Worm (Caenorhabditis elegans) whole organism, L4 larva: ENCODE measurements around the gene klp-20.

Source experiments
- F49E8.2 ChIP-seq: sonication (generic microtip); optimal IDR thresholded peaks from 2 replicates; lab custom pipeline; 2016; ENCODE audit warnings: missing compliant biosample characterization, mild to moderate bottlenecking, missing genetic modification characterization, borderline replicate concordance
- T26A8.4 ChIP-seq: fragments of 200-800 bp; sonication (Bioruptor generic); IDR thresholded peaks from 2 replicates; pipeline ENCODE4 v1.3.6; 2022; ENCODE audit warnings: missing genetic modification characterization, missing compliant biosample characterization
- aha-1 ChIP-seq: fragments of 150-350 bp; peaks from one replicate; lab custom pipeline; 2014; ENCODE audit warnings: missing biosample characterization, missing genetic modification characterization
- aly-2 ChIP-seq: sonication (generic microtip); optimal IDR thresholded peaks from 2 replicates; lab custom pipeline; 2018; ENCODE audit warnings: missing biosample characterization, missing genetic modification characterization
- attf-4 ChIP-seq: sonication (generic microtip); optimal IDR thresholded peaks from 3 replicates; lab custom pipeline; 2017; ENCODE audit warnings: missing biosample characterization, missing genetic modification characterization
- ceh-32 ChIP-seq: sonication (generic microtip); optimal IDR thresholded peaks from 2 replicates; lab custom pipeline; 2016; ENCODE audit warnings: mild to moderate bottlenecking, missing genetic modification characterization, missing compliant biosample characterization; ENCODE audit not compliant: poor library complexity
- ceh-44 ChIP-seq: fragments of 200-800 bp; sonication (Bioruptor generic); IDR thresholded peaks from 2 replicates; pipeline ENCODE4 v1.3.6; 2022; ENCODE audit warnings: missing genetic modification reagents, missing genetic modification characterization, missing compliant biosample characterization
- ctbp-1 ChIP-seq: fragments of 200-800 bp; sonication (Bioruptor generic); IDR thresholded peaks from 2 replicates; pipeline ENCODE4 v1.3.6; 2022; ENCODE audit warnings: missing genetic modification reagents, missing genetic modification characterization, missing compliant biosample characterization
- dmd-9 ChIP-seq: fragments of 200-800 bp; sonication (Bioruptor generic); IDR thresholded peaks from 2 replicates; pipeline ENCODE4 v1.3.6; 2022; ENCODE audit warnings: missing genetic modification reagents, missing genetic modification characterization, missing compliant biosample characterization
- duxl-1 ChIP-seq: sonication (generic microtip); optimal IDR thresholded peaks from 2 replicates; lab custom pipeline; 2016; ENCODE audit warnings: mild to moderate bottlenecking, missing genetic modification characterization, moderate library complexity, missing compliant biosample characterization; ENCODE audit not compliant: poor library complexity
- hmg-1.1 ChIP-seq: fragments of 200-800 bp; sonication (Bioruptor generic); IDR thresholded peaks from 2 replicates; pipeline ENCODE4 v1.3.6; 2022; ENCODE audit warnings: missing genetic modification reagents, missing genetic modification characterization, missing compliant biosample characterization
- jun-1 ChIP-seq: fragments of 150-350 bp; optimal IDR thresholded peaks from 2 replicates; lab custom pipeline; 2014; ENCODE audit warnings: missing biosample characterization, missing genetic modification reagents, missing genetic modification characterization
- lin-13 ChIP-seq: fragments of 150-350 bp; optimal IDR thresholded peaks from 2 replicates; lab custom pipeline; 2014; ENCODE audit warnings: missing biosample characterization, missing genetic modification reagents, missing genetic modification characterization
- lin-15B ChIP-seq: fragments of 150-350 bp; sonication (generic microtip); optimal IDR thresholded peaks from 3 replicates; lab custom pipeline; 2014; ENCODE audit warnings: missing biosample characterization, missing genetic modification characterization
- madf-9 ChIP-seq: fragments of 200-800 bp; sonication (Bioruptor generic); conservative IDR thresholded peaks from 2 replicates; pipeline ENCODE4 v1.3.6; 2022; ENCODE audit warnings: missing genetic modification reagents, missing genetic modification characterization, missing compliant biosample characterization
- mxl-2 ChIP-seq: fragments of 200-800 bp; sonication (Bioruptor generic); conservative IDR thresholded peaks from 2 replicates; pipeline ENCODE4 v1.3.6; 2022; ENCODE audit warnings: missing genetic modification reagents, missing genetic modification characterization, missing compliant biosample characterization
- nhr-10 ChIP-seq: fragments of 150-350 bp; optimal IDR thresholded peaks from 2 replicates; lab custom pipeline; 2014; ENCODE audit warnings: missing biosample characterization, missing genetic modification characterization
- nhr-25 ChIP-seq: sonication (generic microtip); optimal IDR thresholded peaks from 2 replicates; lab custom pipeline; 2017; ENCODE audit warnings: missing genetic modification characterization, mild to moderate bottlenecking, missing compliant biosample characterization, antibody characterized with exemption, moderate library complexity, borderline replicate concordance; ENCODE audit not compliant: insufficient read depth
- nhr-6 ChIP-seq: fragments of 150-350 bp; optimal IDR thresholded peaks from 2 replicates; lab custom pipeline; 2014; ENCODE audit warnings: missing biosample characterization, missing genetic modification characterization
- pha-4 ChIP-seq, 2 experiments: fragments of 150-350 bp in 1 of 2; fragments of 200-800 bp in 1 of 2; sonication (Bioruptor generic) in 1 of 2; IDR thresholded peaks in 1 of 2; optimal IDR thresholded peaks in 1 of 2; 2 replicates each; pipeline versions ENCODE4 v1.3.6 to Lab custom; 2014 to 2022; ENCODE audit warnings: missing genetic modification characterization in 2 of 2, missing genetic modification reagents in 2 of 2, missing biosample characterization in 1 of 2, missing compliant biosample characterization in 1 of 2
- pqm-1 ChIP-seq: sonication (generic microtip); optimal IDR thresholded peaks from 2 replicates; lab custom pipeline; 2017; ENCODE audit warnings: missing biosample characterization, missing genetic modification characterization
- set-16 ChIP-seq: fragments of 200-800 bp; sonication (Bioruptor generic); IDR thresholded peaks from 2 replicates; pipeline ENCODE4 v1.3.6; 2022; ENCODE audit warnings: missing genetic modification reagents, missing genetic modification characterization, missing compliant biosample characterization
- spr-1 ChIP-seq: sonication (generic microtip); optimal IDR thresholded peaks from 2 replicates; lab custom pipeline; 2016; ENCODE audit warnings: mild to moderate bottlenecking, missing genetic modification characterization, missing compliant biosample characterization
- unc-39 ChIP-seq: sonication (generic microtip); optimal IDR thresholded peaks from 2 replicates; lab custom pipeline; 2017; ENCODE audit warnings: missing biosample characterization, missing genetic modification characterization
- unc-62 ChIP-seq, 3 experiments: fragments of 150-350 bp in 1 of 3; sonication (generic microtip); optimal IDR thresholded peaks in 2 of 3; peaks in 1 of 3; 1 replicate in 1 of 3; 2 replicates in 2 of 3; lab custom pipeline; 2014 to 2017; ENCODE audit warnings: missing biosample characterization in 3 of 3, missing genetic modification characterization in 3 of 3, missing genetic modification reagents in 3 of 3, missing genotype in 1 of 3
- vab-7 ChIP-seq: fragments of 200-800 bp; sonication (Bioruptor generic); IDR thresholded peaks from 2 replicates; pipeline ENCODE4 v1.3.6; 2022; ENCODE audit warnings: missing genetic modification reagents, missing genetic modification characterization, missing compliant biosample characterization
- zfp-3 ChIP-seq: fragments of 200-800 bp; sonication (Bioruptor generic); conservative IDR thresholded peaks from 2 replicates; pipeline ENCODE4 v1.3.6; 2022; ENCODE audit warnings: missing genetic modification reagents, missing genetic modification characterization, missing compliant biosample characterization

klp-20 gene

DNA sequence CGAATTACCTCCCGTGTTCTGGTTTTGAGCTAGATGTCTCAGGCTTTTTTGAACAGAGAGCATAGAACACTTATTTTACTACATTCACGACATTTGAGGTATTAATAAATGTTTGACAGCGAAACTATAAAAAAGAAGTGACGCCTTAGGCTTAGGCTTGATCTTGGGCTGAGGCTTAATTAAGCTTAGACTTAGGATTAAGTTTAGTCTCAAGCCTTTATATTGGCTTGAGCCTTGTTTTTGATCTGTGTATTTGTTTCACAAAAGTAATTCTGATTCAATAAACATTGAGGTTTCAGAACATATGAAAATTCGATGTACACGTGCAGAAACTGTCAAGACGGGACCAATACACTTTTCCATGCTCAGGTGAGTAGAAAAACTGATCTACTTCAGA lies at the start of gene klp-20:
Gene klp-20 (plus strand): TSS at position 298 of the 397 bp plus-strand sequence.
- no peak for TF ChIP-seq nhr-6 (tag; lab: Kevin White, UChicago)
- TF ChIP-seq ceh-32 (tag; lab: Kevin White, UChicago) = no peak
- TF ChIP-seq nhr-25 (tag; lab: Kevin White, UChicago) = no peak
- TF ChIP-seq aly-2 (tag; lab: Kevin White, UChicago) = no peak
- TF ChIP-seq nhr-10 (tag; lab: Kevin White, UChicago) = no peak
- no peak for TF ChIP-seq unc-62 (GFP tag; optimal IDR thresholded peaks at IDR 0.05 in 1 of 2; lab: Kevin White, UChicago)
- no peak for TF ChIP-seq unc-62 (tag; optimal IDR thresholded peaks at IDR 0.05; lab: Kevin White, UChicago)
- TF ChIP-seq unc-39 (tag; lab: Kevin White, UChicago) = no peak
- TF ChIP-seq mxl-2 = no peak
- no peak for TF ChIP-seq aha-1 (tag; lab: Kevin White, UChicago)
- no peak for TF ChIP-seq hmg-1.1 (GFP tag; lab: Robert Waterston, UW)
- TF ChIP-seq dmd-9 (GFP tag; lab: Robert Waterston, UW) = no peak

DNA sequence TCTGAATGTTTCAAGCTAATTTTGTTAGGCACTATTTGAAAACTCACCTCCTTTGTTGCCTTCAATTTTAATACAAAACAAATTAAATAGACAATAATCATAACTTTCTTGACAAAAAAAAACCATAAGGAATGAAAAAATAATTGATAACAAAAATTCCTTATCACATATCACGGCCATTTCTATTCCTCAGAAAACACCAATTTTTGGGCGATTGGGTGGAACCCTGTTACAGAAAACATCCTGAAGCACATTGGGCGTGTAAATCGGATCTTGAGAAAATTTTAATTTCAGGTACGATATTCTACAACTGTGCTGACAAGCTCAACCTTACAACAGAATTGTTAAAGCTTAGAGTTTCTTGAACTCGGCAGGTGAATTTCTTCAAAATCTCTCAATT lies 45.0 kb upstream of the klp-20 start, which contains the start of gene F40G9.8:
Gene F40G9.8 (minus strand): TSS at position 101 of the 400 bp plus-strand sequence.
- no peak for TF ChIP-seq spr-1 (tag; lab: Kevin White, UChicago)
- TF ChIP-seq attf-4 = no peak
- no peak for TF ChIP-seq duxl-1 (tag; lab: Kevin White, UChicago)
- TF ChIP-seq lin-15B = no peak
- no peak for TF ChIP-seq T26A8.4
- no peak for TF ChIP-seq madf-9 (GFP tag; lab: Robert Waterston, UW)
- TF ChIP-seq lin-13 (GFP tag; lab: Kevin White, UChicago) = no peak
- TF ChIP-seq nhr-6 (tag; lab: Kevin White, UChicago) = no peak
- no peak for TF ChIP-seq F49E8.2

- TF ChIP-seq aha-1 (tag; lab: Kevin White, UChicago) (peak; percentile 85), pqm-1 (tag; lab: Kevin White, UChicago) (no peak)
Observed at ce11 chrIII:165390-165789, 44.4 kb upstream of the klp-20 start, which contains the start of gene F40G9.7. TSS of gene F40G9.7 (plus strand) at chrIII:165690.

ce11 chrIII:168376-168775 lies 41.4 kb upstream of the klp-20 start:
- peak; percentile 88 for TF ChIP-seq set-16 (GFP tag; lab: Robert Waterston, UW)
- TF ChIP-seq, all 104 proteins: peak for 1; not testable (repeated sequence) for 103

DNA sequence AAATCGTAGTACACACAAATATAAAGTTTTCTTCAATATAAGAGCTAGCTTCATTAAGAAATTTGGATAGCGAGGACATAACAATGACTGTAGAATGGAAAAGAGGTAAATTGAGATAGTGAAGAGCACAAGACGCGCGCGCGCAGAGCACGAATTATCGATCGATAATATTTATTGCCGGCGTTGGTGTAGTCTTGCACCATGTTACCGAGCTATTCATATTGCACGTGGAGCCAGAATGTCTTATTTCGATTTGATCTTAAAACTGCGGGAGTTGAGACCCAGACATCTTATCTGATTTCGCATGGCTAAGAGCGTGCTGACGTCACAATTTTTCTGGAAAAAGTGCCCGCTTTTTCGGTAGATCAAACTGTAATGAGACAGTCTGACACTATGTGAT lies 40.3 kb upstream of the klp-20 start, which contains the start of gene F40G9.18:
Gene F40G9.18 (minus strand): TSS at position 101 of the 400 bp plus-strand sequence.
- TF ChIP-seq jun-1 (tag; lab: Kevin White, UChicago) = no peak
- peak in 1 of 2 experiments; percentile 87 for TF ChIP-seq unc-62 (GFP tag; optimal IDR thresholded peaks at IDR 0.05 in 1 of 2; lab: Kevin White, UChicago)
- no peak for TF ChIP-seq unc-62 (tag; optimal IDR thresholded peaks at IDR 0.05; lab: Kevin White, UChicago)
- TF ChIP-seq, all 104 proteins: peak for 1

- TF ChIP-seq ctbp-1 = no peak
Observed at ce11 chrIII:171617-172016, 38.2 kb upstream of the klp-20 start, which contains the start of the genes F40G9.9 and F40G9.12. TSS of gene F40G9.9 (minus strand) at chrIII:171717. TSS of gene F40G9.12 (plus strand) at chrIII:171847.

DNA sequence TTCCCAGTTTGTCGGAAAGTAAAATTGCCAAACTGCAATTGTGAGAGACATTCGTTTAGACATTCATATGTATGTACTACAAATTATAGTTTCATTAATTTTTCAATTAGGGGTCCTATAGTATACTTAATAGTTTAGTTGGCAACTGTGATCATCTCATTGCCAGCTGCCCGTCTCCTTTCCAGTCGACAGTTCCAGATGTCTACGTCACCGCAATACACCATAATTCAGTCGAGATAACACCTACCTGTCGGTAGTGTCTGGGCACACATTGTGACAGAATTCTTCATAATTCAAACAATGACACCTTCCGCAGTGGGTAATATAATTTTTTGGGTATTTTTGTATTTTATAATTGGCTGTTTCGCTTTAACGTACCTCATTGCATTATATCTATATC lies 36.3 kb upstream of the klp-20 start, which contains the start of gene F40G9.19:
Gene F40G9.19 (plus strand): TSS at position 301 of the 400 bp plus-strand sequence.
- TF ChIP-seq vab-7 (no peak), nhr-6 (tag; lab: Kevin White, UChicago) (no peak), T26A8.4 (no peak), zfp-3 (GFP tag; lab: Robert Waterston, UW) (no peak), ceh-44 (no peak), pha-4 (GFP tag; IDR thresholded peaks at IDR 0.05; lab: Robert Waterston, UW) (no peak), pha-4 (tag; optimal IDR thresholded peaks at IDR 0.05; lab: Kevin White, UChicago) (no peak), aha-1 (tag; lab: Kevin White, UChicago) (peak; percentile 31)
